Fruit fly (Drosophila melanogaster): ENCODE data around the gene CG11374.

The CG11374 gene

dm6 chr2L:102161-102761 lies 26.1 kb downstream of the CG11374 start, which contains the start of gene Creld:
Gene Creld (plus strand): TSS chr2L:102380.
- peak; percentile 7 for TF ChIP-seq Mnt (GFP tag; optimal IDR thresholded peaks at IDR 0.05)
- TF ChIP-seq toe (GFP tag; optimal IDR thresholded peaks at IDR 0.05), result no peak
- TF ChIP-seq CG14711 (tag; optimal IDR thresholded peaks at IDR 0.05), result no peak
- TF ChIP-seq bab1 (GFP tag; optimal IDR thresholded peaks at IDR 0.05), result peak; percentile 74
- no peak for TF ChIP-seq Crg-1 (GFP tag; optimal IDR thresholded peaks at IDR 0.05)
- no peak for TF ChIP-seq CG7101 (tag; optimal IDR thresholded peaks at IDR 0.05)
- no peak for TF ChIP-seq ovo (GFP tag; optimal IDR thresholded peaks at IDR 0.05)
- no peak for TF ChIP-seq kay (GFP tag; ENCODE audit: borderline replicate concordance)
- TF ChIP-seq CG33017 (tag; optimal IDR thresholded peaks at IDR 0.05), result no peak
- TF ChIP-seq pad (GFP tag; optimal IDR thresholded peaks at IDR 0.05), result peak; percentile 18
- TF ChIP-seq CG1620 (GFP tag; optimal IDR thresholded peaks at IDR 0.05), result no peak
- peak; percentile 10 for TF ChIP-seq cic (GFP tag; optimal IDR thresholded peaks at IDR 0.05)
- no peak for TF ChIP-seq CG7045 (GFP tag; optimal IDR thresholded peaks at IDR 0.05)
- TF ChIP-seq Hr96 (GFP tag; optimal IDR thresholded peaks at IDR 0.05), result no peak
- TF ChIP-seq tj (GFP tag; optimal IDR thresholded peaks at IDR 0.05), result no peak
- TF ChIP-seq Clk (GFP tag; optimal IDR thresholded peaks at IDR 0.05), result no peak
- TF ChIP-seq cnc (optimal IDR thresholded peaks at IDR 0.05), result no peak
- TF ChIP-seq CG5204 (GFP tag; optimal IDR thresholded peaks at IDR 0.05), result no peak
- peak; percentile 23 for TF ChIP-seq CG11617 (GFP tag; optimal IDR thresholded peaks at IDR 0.05)

dm6 chr2L:106540-106939 lies 30.4 kb downstream of the CG11374 start, which contains the start of the genes Nhe1 and Sam-S:
Gene Nhe1 (minus strand): TSS chr2L:106732.
Gene Sam-S (plus strand): TSS chr2L:106903.
- TF ChIP-seq CG14711 (tag; optimal IDR thresholded peaks at IDR 0.05) (no peak), cic (GFP tag; optimal IDR thresholded peaks at IDR 0.05) (no peak), kay (GFP tag; ENCODE audit: borderline replicate concordance) (peak; percentile 81), bab1 (GFP tag; optimal IDR thresholded peaks at IDR 0.05) (peak; percentile 10), CG12768 (GFP tag; optimal IDR thresholded peaks at IDR 0.05) (no peak), CG7045 (GFP tag; optimal IDR thresholded peaks at IDR 0.05) (no peak), CG5204 (GFP tag; optimal IDR thresholded peaks at IDR 0.05) (no peak), Mnt (GFP tag; optimal IDR thresholded peaks at IDR 0.05) (no peak), CG33017 (tag; optimal IDR thresholded peaks at IDR 0.05) (no peak), tj (GFP tag; optimal IDR thresholded peaks at IDR 0.05) (no peak), Clk (GFP tag; optimal IDR thresholded peaks at IDR 0.05) (no peak), CG11617 (GFP tag; optimal IDR thresholded peaks at IDR 0.05) (no peak), ovo (GFP tag; optimal IDR thresholded peaks at IDR 0.05) (no peak), Crg-1 (GFP tag; optimal IDR thresholded peaks at IDR 0.05) (no peak), cnc (optimal IDR thresholded peaks at IDR 0.05) (no peak), CG7101 (tag; optimal IDR thresholded peaks at IDR 0.05) (no peak), CG1620 (GFP tag; optimal IDR thresholded peaks at IDR 0.05) (no peak)

dm6 chr2L:107032-107431 lies 30.9 kb downstream of the CG11374 start:
- TF ChIP-seq cnc (optimal IDR thresholded peaks at IDR 0.05), result peak in 1 of 2 experiments; percentile 54
- TF ChIP-seq CG12768 (GFP tag; optimal IDR thresholded peaks at IDR 0.05), result no peak

dm6 chr2L:107476-108436 lies 31.6 kb downstream of the CG11374 start:
- TF ChIP-seq CG5204 (GFP tag; optimal IDR thresholded peaks at IDR 0.05), result no peak
- TF ChIP-seq Mnt (GFP tag; optimal IDR thresholded peaks at IDR 0.05), result peak; percentile 84
- TF ChIP-seq pad (GFP tag; optimal IDR thresholded peaks at IDR 0.05), result no peak
- no peak for TF ChIP-seq CG7045 (GFP tag; optimal IDR thresholded peaks at IDR 0.05)
- TF ChIP-seq kay (GFP tag; ENCODE audit: borderline replicate concordance), result no peak
- TF ChIP-seq CG33017 (tag; optimal IDR thresholded peaks at IDR 0.05), result peak; percentile 11
- peak; percentile 17 for TF ChIP-seq cic (GFP tag; optimal IDR thresholded peaks at IDR 0.05)
- no peak for TF ChIP-seq CG14711 (tag; optimal IDR thresholded peaks at IDR 0.05)
- no peak for TF ChIP-seq CG1620 (GFP tag; optimal IDR thresholded peaks at IDR 0.05)
- peak; percentile 7 for TF ChIP-seq Crg-1 (GFP tag; optimal IDR thresholded peaks at IDR 0.05)
- no peak for TF ChIP-seq bab1 (GFP tag; optimal IDR thresholded peaks at IDR 0.05)
- TF ChIP-seq Clk (GFP tag; optimal IDR thresholded peaks at IDR 0.05), result no peak
- TF ChIP-seq toe (GFP tag; optimal IDR thresholded peaks at IDR 0.05), result no peak
- TF ChIP-seq ovo (GFP tag; optimal IDR thresholded peaks at IDR 0.05), result no peak
- peak; percentile 33 for TF ChIP-seq CG12768 (GFP tag; optimal IDR thresholded peaks at IDR 0.05)
- peak; percentile 40 for TF ChIP-seq tj (GFP tag; optimal IDR thresholded peaks at IDR 0.05)
- no peak for TF ChIP-seq CG11617 (GFP tag; optimal IDR thresholded peaks at IDR 0.05)
- TF ChIP-seq cnc (optimal IDR thresholded peaks at IDR 0.05), result peak; percentile 74 to 84
- no peak for TF ChIP-seq CG7101 (tag; optimal IDR thresholded peaks at IDR 0.05)
- TF ChIP-seq Hr96 (GFP tag; optimal IDR thresholded peaks at IDR 0.05), result no peak

dm6 chr2L:109098-109799 lies 33.1 kb downstream of the CG11374 start:
- TF ChIP-seq Mnt (GFP tag; optimal IDR thresholded peaks at IDR 0.05) (peak; percentile 96), tj (GFP tag; optimal IDR thresholded peaks at IDR 0.05) (no peak), kay (GFP tag; ENCODE audit: borderline replicate concordance) (peak; percentile 95), CG11617 (GFP tag; optimal IDR thresholded peaks at IDR 0.05) (no peak), CG12768 (GFP tag; optimal IDR thresholded peaks at IDR 0.05) (peak; percentile 39), cic (GFP tag; optimal IDR thresholded peaks at IDR 0.05) (peak; percentile 97)
